Fruit fly (Drosophila melanogaster) whole organism, wandering third instar larva: ENCODE results near the gene CG2162.
A peak's percentile ranks its signal among the peaks of the same experiment; 100 is the strongest.

Source experiments
- Hr78 ChIP-seq: fragments of >200 bp; optimal IDR thresholded peaks from 2 replicates; lab custom pipeline; 2017; ENCODE audit warnings: missing biosample characterization, missing genetic modification characterization
- Myc ChIP-seq: fragments of >200 bp; optimal IDR thresholded peaks from 2 replicates; lab custom pipeline; 2017
- brk ChIP-seq: fragments of 200-800 bp; sonication (Bioruptor generic); optimal IDR thresholded peaks from 2 replicates; lab custom pipeline; 2016; ENCODE audit warnings: missing biosample characterization, mild to moderate bottlenecking, missing genetic modification characterization
- psq ChIP-seq: fragments of 200-800 bp; sonication (Bioruptor generic); optimal IDR thresholded peaks from 3 replicates; lab custom pipeline; 2017; ENCODE audit warnings: missing biosample characterization, mild to moderate bottlenecking, missing genetic modification characterization, moderate library complexity

dm6 chr3L:3035769-3036583 is 980 bp downstream of the CG2162 start:
- TF ChIP-seq psq (GFP tag; lab: Kevin White, UChicago) (peak; percentile 35), Hr78 (GFP tag; lab: Kevin White, UChicago) (no peak), Myc (no peak), brk (GFP tag; lab: Kevin White, UChicago) (no peak)
